Worm (Caenorhabditis elegans): Measurements from ENCODE around the gene clip-1.
A peak's percentile ranks its signal among the peaks of the same experiment; 100 is the strongest.

Gene clip-1

ce11 chrIII:9228722-9229121 is 40.1 kb downstream of the clip-1 start, which contains the start of gene rnr-1 (continued):
- no peak for TF ChIP-seq F55B11.4 (tag; optimal IDR thresholded peaks at IDR 0.05; ENCODE audit: borderline replicate concordance, insufficient read depth)
- no peak for TF ChIP-seq ceh-100 (GFP tag; IDR thresholded peaks at IDR 0.05)
- TF ChIP-seq madf-6 (GFP tag; IDR thresholded peaks at IDR 0.05) = peak; percentile 98
- TF ChIP-seq B0261.1 (tag; optimal IDR thresholded peaks at IDR 0.05) = no peak
- TF ChIP-seq F37B4.10 (GFP tag; IDR thresholded peaks at IDR 0.05) = no peak
- no peak for TF ChIP-seq chd-7 (tag; optimal IDR thresholded peaks at IDR 0.05)
- TF ChIP-seq mcd-1 (GFP tag; IDR thresholded peaks at IDR 0.05) = peak; percentile 9; the same call in 1 of the 2 replicates
- no peak for TF ChIP-seq ccch-3 (GFP tag; optimal IDR thresholded peaks at IDR 0.05)
- no peak for TF ChIP-seq ama-1 (optimal IDR thresholded peaks at IDR 0.05)
- no peak for TF ChIP-seq ama-1 (GFP tag; optimal IDR thresholded peaks at IDR 0.05)

DNA sequence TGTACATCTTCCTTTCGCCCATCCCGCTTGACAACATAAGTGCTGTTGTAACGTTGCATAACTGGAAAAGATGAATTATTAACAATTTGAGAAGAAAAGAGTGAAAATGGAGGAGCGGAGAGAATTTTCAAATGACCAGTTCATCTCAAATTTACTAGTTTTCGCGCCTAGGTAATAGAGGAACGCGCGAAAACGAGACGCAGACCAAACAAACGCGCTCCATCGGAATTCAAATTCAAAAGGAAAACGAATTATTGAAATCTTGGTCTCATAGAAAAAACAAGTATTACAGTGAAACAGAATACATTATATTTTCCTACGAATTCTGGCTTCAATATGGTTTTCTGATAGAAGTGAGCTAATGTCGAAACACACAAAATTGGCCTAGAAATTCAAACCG is 40.7 kb downstream of the clip-1 start:
- TF ChIP-seq sdz-38 (tag; optimal IDR thresholded peaks at IDR 0.05) (no peak), nfyb-1 (GFP tag; IDR thresholded peaks at IDR 0.05) (no peak), B0019.2 (GFP tag; conservative IDR thresholded peaks at IDR 0.05) (no peak), efl-1 (GFP tag; optimal IDR thresholded peaks at IDR 0.05) (peak; percentile 84), lin-40 (tag; optimal IDR thresholded peaks at IDR 0.05) (no peak), nhr-27 (tag; optimal IDR thresholded peaks at IDR 0.05) (no peak), Y95B8A.8 (GFP tag; IDR thresholded peaks at IDR 0.05) (no peak), mes-4 (tag; optimal IDR thresholded peaks at IDR 0.05) (no peak), ama-1 (optimal IDR thresholded peaks at IDR 0.05) (no peak), ama-1 (GFP tag; optimal IDR thresholded peaks at IDR 0.05) (no peak), ztf-26 (tag; optimal IDR thresholded peaks at IDR 0.05) (no peak), ztf-22 (GFP tag; optimal IDR thresholded peaks at IDR 0.05) (no peak), F55B11.4 (tag; optimal IDR thresholded peaks at IDR 0.05; ENCODE audit: borderline replicate concordance, insufficient read depth) (no peak), madf-6 (GFP tag; IDR thresholded peaks at IDR 0.05) (peak; percentile 34; the same call in 1 of the 2 replicates), tbp1 (GFP tag; optimal IDR thresholded peaks at IDR 0.05) (no peak), chd-7 (tag; optimal IDR thresholded peaks at IDR 0.05) (no peak), dox-1 (GFP tag; IDR thresholded peaks at IDR 0.05) (0 out of 2 replicates have a peak, but pooled peaks have one; percentile 3), pbrm-1 (GFP tag; IDR thresholded peaks at IDR 0.05) (0 out of 2 replicates have a peak, but pooled peaks have one; percentile 7), ceh-79 (tag; optimal IDR thresholded peaks at IDR 0.05) (no peak), F49E8.2 (tag; optimal IDR thresholded peaks at IDR 0.05; ENCODE audit: insufficient read depth) (no peak), T07F8.4 (tag; optimal IDR thresholded peaks at IDR 0.05) (no peak), ekl-4 (GFP tag; IDR thresholded peaks at IDR 0.05) (no peak), rpc-1 (optimal IDR thresholded peaks at IDR 0.05) (no peak), rpc-1 (tag; optimal IDR thresholded peaks at IDR 0.05) (no peak), unc-62 (GFP tag; optimal IDR thresholded peaks at IDR 0.05) (no peak), hmg-1.2 (GFP tag; IDR thresholded peaks at IDR 0.05) (no peak), athp-1 (tag; optimal IDR thresholded peaks at IDR 0.05) (no peak), pha-4 (tag; optimal IDR thresholded peaks at IDR 0.05) (no peak), nfya-2 (GFP tag; IDR thresholded peaks at IDR 0.05) (no peak), B0336.3 (GFP tag; IDR thresholded peaks at IDR 0.05) (peak; percentile 35; the same call in 1 of the 2 replicates), unc-130 (GFP tag; optimal IDR thresholded peaks at IDR 0.05) (no peak), egrh-3 (GFP tag; IDR thresholded peaks at IDR 0.05) (no peak), zfh-2 (GFP tag; conservative IDR thresholded peaks at IDR 0.05) (no peak), sea-2 (GFP tag; IDR thresholded peaks at IDR 0.05) (no peak), snpc-1.1 (tag; optimal IDR thresholded peaks at IDR 0.05; ENCODE audit: insufficient read depth) (no peak), K12H6.12 (tag; optimal IDR thresholded peaks at IDR 0.05) (no peak), B0035.1 (tag; optimal IDR thresholded peaks at IDR 0.05) (no peak), madf-3 (GFP tag; IDR thresholded peaks at IDR 0.05) (no peak), D2030.7 (GFP tag; IDR thresholded peaks at IDR 0.05) (0 out of 2 replicates have a peak, but pooled peaks have one; percentile 30), T26A5.8 (tag; optimal IDR thresholded peaks at IDR 0.05) (no peak), dpl-1 (GFP tag; optimal IDR thresholded peaks at IDR 0.05) (peak; percentile 57), ceh-100 (GFP tag; IDR thresholded peaks at IDR 0.05) (no peak), snpc-1.3 (tag; optimal IDR thresholded peaks at IDR 0.05; ENCODE audit: insufficient read depth) (no peak), egl-44 (GFP tag; IDR thresholded peaks at IDR 0.05) (no peak)

All from whole organism, young adult.